Worm (Caenorhabditis elegans): ENCODE data around the gene F32A5.8.

The F32A5.8 gene

DNA sequence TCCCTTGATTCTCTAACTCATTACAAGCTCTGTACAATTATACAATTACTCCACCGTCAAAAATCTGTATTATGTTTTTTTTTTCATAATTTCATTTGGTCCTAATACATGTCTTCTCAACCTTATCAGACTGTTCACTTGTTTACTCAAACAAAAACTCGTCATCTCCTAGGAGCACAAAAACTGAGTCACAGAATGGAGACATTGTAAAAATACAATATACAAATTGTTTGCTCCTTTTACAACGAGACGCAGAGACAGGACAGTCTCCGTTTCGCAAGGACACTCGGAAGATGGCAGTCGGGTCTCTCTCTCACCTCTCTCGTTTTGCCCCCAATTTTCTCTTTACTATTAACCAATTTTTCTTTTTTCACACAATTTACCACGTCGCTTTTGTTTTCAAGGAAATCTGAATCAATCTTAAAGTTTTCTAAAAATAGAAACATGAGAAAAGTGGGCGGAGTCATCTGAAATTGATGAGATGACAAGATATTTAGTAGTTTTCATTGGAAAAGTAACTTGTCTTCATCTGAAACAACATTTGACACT is at the start of gene F32A5.8:
Gene F32A5.8, plus strand, starts transcription at position 499 of the 549 bp plus-strand sequence.
- TF ChIP-seq pqm-1 (tag; optimal IDR thresholded peaks at IDR 0.05) (no peak), lin-13 (GFP tag; optimal IDR thresholded peaks at IDR 0.05) (no peak), pag-3 (tag; optimal IDR thresholded peaks at IDR 0.05; ENCODE audit: borderline replicate concordance, insufficient read depth) (no peak), ets-5 (GFP tag; IDR thresholded peaks at IDR 0.05) (no peak), fkh-8 (tag; optimal IDR thresholded peaks at IDR 0.05) (no peak), elt-3 (tag; optimal IDR thresholded peaks at IDR 0.05) (no peak), sup-37 (GFP tag; optimal IDR thresholded peaks at IDR 0.05) (no peak), nhr-47 (tag; optimal IDR thresholded peaks at IDR 0.05) (no peak), zag-1 (tag; optimal IDR thresholded peaks at IDR 0.05) (no peak), egl-27 (tag; optimal IDR thresholded peaks at IDR 0.05) (no peak), mef-2 (tag; optimal IDR thresholded peaks at IDR 0.05) (no peak), rnt-1 (tag; optimal IDR thresholded peaks at IDR 0.05) (no peak), dsc-1 (tag; optimal IDR thresholded peaks at IDR 0.05) (no peak), nhr-20 (tag; optimal IDR thresholded peaks at IDR 0.05) (peak; percentile 18), sox-4 (tag; optimal IDR thresholded peaks at IDR 0.05) (no peak), zip-4 (GFP tag; optimal IDR thresholded peaks at IDR 0.05) (no peak), nhr-84 (tag; optimal IDR thresholded peaks at IDR 0.05) (no peak), nhr-85 (tag) (peak; percentile 21), aha-1 (tag; optimal IDR thresholded peaks at IDR 0.05) (no peak), lin-35 (GFP tag; optimal IDR thresholded peaks at IDR 0.05) (peak in 1 of 2 experiments; percentile 30), ceh-63 (GFP tag; optimal IDR thresholded peaks at IDR 0.05) (no peak), isw-1 (GFP tag; IDR thresholded peaks at IDR 0.05) (no peak), mep-1 (tag; optimal IDR thresholded peaks at IDR 0.05) (no peak), lir-3 (tag; optimal IDR thresholded peaks at IDR 0.05; ENCODE audit: poor library complexity) (peak; percentile 14), alr-1 (tag; optimal IDR thresholded peaks at IDR 0.05; ENCODE audit: borderline replicate concordance) (no peak), elt-2 (tag; optimal IDR thresholded peaks at IDR 0.05) (peak; percentile 58), hlh-17 (GFP tag; optimal IDR thresholded peaks at IDR 0.05; ENCODE audit: borderline replicate concordance) (no peak), fos-1 (tag; optimal IDR thresholded peaks at IDR 0.05) (no peak), lin-15B (tag; optimal IDR thresholded peaks at IDR 0.05) (no peak), sptf-1 (tag; optimal IDR thresholded peaks at IDR 0.05) (no peak), snpc-4 (tag; optimal IDR thresholded peaks at IDR 0.05) (no peak), mab-9 (GFP tag; IDR thresholded peaks at IDR 0.05) (no peak), ztf-4 (tag; optimal IDR thresholded peaks at IDR 0.05) (no peak), egl-13 (tag; optimal IDR thresholded peaks at IDR 0.05) (no peak), nhr-90 (tag; optimal IDR thresholded peaks at IDR 0.05; ENCODE audit: poor library complexity) (peak; percentile 1), nhr-76 (tag; optimal IDR thresholded peaks at IDR 0.05) (no peak), nhr-19 (GFP tag; conservative IDR thresholded peaks at IDR 0.05) (no peak), nhr-77 (tag; optimal IDR thresholded peaks at IDR 0.05) (peak; percentile 23), ceh-82 (tag; optimal IDR thresholded peaks at IDR 0.05) (no peak), tlp-1 (tag; optimal IDR thresholded peaks at IDR 0.05) (no peak), lin-14 (GFP tag; optimal IDR thresholded peaks at IDR 0.05) (no peak), blmp-1 (tag; optimal IDR thresholded peaks at IDR 0.05) (peak; percentile 3)

DNA sequence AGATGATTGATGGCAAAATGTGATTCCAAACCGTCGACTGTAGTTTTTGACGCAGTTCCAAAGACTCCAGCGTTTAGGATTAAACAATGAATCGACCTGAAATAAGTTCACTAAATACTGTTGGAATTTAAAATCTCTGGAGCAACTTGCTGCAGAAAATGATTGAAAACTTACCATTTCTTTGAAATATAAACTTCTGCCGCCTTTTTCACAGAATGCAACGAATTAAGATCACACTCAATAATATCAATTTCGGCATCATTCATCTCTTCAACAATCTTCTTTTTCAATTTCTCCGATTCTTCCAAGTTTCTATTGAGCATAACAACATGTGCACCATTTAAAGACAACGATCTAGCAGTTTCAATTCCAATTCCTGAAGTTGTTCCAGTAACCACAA is 48.3 kb upstream of the F32A5.8 start:
- TF ChIP-seq dsc-1 (tag; optimal IDR thresholded peaks at IDR 0.05) (no peak), efl-1 (optimal IDR thresholded peaks at IDR 0.05) (no peak), efl-1 (GFP tag; optimal IDR thresholded peaks at IDR 0.05 in 1 of 2) (peak in 1 of 2 experiments; percentile 78)
